Worm (Caenorhabditis elegans) whole organism, L2 larva: Measurements from ENCODE around the gene str-228.

Experiments
- R02D3.7 ChIP-seq: fragments of 150-350 bp; optimal IDR thresholded peaks from 2 replicates; lab custom pipeline; 2014; ENCODE audit warnings: missing biosample characterization, missing genetic modification characterization
- aly-2 ChIP-seq: fragments of 150-350 bp; optimal IDR thresholded peaks from 2 replicates; lab custom pipeline; 2014; ENCODE audit warnings: missing biosample characterization, missing genetic modification characterization
- blmp-1 ChIP-seq: sonication (generic microtip); optimal IDR thresholded peaks from 2 replicates; lab custom pipeline; 2017; ENCODE audit warnings: missing genetic modification characterization, mild to moderate bottlenecking, missing compliant biosample characterization, antibody characterized with exemption, moderate library complexity; ENCODE audit not compliant: insufficient read depth
- dmd-4 ChIP-seq: sonication (generic microtip); optimal IDR thresholded peaks from 2 replicates; lab custom pipeline; 2017; ENCODE audit warnings: missing biosample characterization, missing genetic modification characterization
- egl-27 ChIP-seq: sonication (generic microtip); optimal IDR thresholded peaks from 3 replicates; lab custom pipeline; 2017; ENCODE audit warnings: missing biosample characterization, missing genetic modification reagents, missing genetic modification characterization
- lin-13 ChIP-seq: fragments of 150-350 bp; optimal IDR thresholded peaks from 2 replicates; lab custom pipeline; 2014; ENCODE audit warnings: missing biosample characterization, missing genetic modification reagents, missing genetic modification characterization
- nhr-11 ChIP-seq: fragments of 150-350 bp; optimal IDR thresholded peaks from 2 replicates; lab custom pipeline; 2014; ENCODE audit warnings: missing biosample characterization, missing genetic modification characterization
- nhr-77 ChIP-seq: fragments of 150-350 bp; optimal IDR thresholded peaks from 2 replicates; lab custom pipeline; 2014; ENCODE audit warnings: missing biosample characterization, missing genetic modification characterization
- sem-4 ChIP-seq: fragments of 150-350 bp; optimal IDR thresholded peaks from 2 replicates; lab custom pipeline; 2014; ENCODE audit warnings: missing biosample characterization, missing genetic modification reagents, missing genetic modification characterization
- unc-39 ChIP-seq: fragments of 150-350 bp; optimal IDR thresholded peaks from 2 replicates; lab custom pipeline; 2014; ENCODE audit warnings: missing biosample characterization, missing genetic modification characterization
- unc-62 ChIP-seq: fragments of 150-350 bp; optimal IDR thresholded peaks from 2 replicates; lab custom pipeline; 2014; ENCODE audit warnings: missing biosample characterization, missing genetic modification reagents, missing genetic modification characterization
- zag-1 ChIP-seq: fragments of 150-350 bp; optimal IDR thresholded peaks from 2 replicates; lab custom pipeline; 2014; ENCODE audit warnings: missing biosample characterization, missing genetic modification characterization
- ztf-4 ChIP-seq: fragments of 150-350 bp; optimal IDR thresholded peaks from 2 replicates; lab custom pipeline; 2014; ENCODE audit warnings: missing biosample characterization, missing genetic modification characterization

DNA sequence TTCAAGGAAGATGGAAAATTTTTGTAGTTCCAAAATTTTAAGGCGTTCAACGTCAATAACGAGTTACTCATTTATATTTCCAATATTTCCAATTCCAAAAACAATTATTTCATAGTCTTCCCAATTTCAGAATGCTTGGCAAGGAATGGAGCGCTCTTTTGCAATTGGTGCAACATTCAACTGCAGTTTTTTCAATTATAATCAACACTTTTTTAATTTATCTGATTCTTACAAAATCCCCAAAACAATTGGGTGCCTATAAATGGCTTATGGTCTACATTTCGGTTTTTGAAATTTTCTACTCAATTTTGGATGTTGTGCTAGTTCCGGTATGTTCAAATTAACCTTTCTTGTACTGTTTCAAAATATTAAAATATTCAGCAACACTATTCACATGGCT, 2.3 kb upstream of the str-228 start, which contains the start of gene str-225:
- no peak for TF ChIP-seq nhr-11 (tag; lab: Kevin White, UChicago)
- TF ChIP-seq ztf-4, result no peak
- no peak for TF ChIP-seq dmd-4 (tag; lab: Kevin White, UChicago)
- TF ChIP-seq blmp-1 (tag; lab: Kevin White, UChicago), result no peak
- TF ChIP-seq aly-2 (tag; lab: Kevin White, UChicago), result no peak
- TF ChIP-seq R02D3.7 (tag; lab: Kevin White, UChicago), result no peak
- TF ChIP-seq lin-13, result no peak
- no peak for TF ChIP-seq unc-39
- TF ChIP-seq zag-1, result no peak
- no peak for TF ChIP-seq unc-62 (GFP tag; lab: Kevin White, UChicago)
- no peak for TF ChIP-seq egl-27
- no peak for TF ChIP-seq nhr-77 (tag; lab: Kevin White, UChicago)
- TF ChIP-seq sem-4 (tag; lab: Kevin White, UChicago), result no peak
